Worm (Caenorhabditis elegans) whole organism, L4 larva: ENCODE measurements around the gene F13A2.5.

Source experiments
- F26F4.8 ChIP-seq: fragments of 200-800 bp; sonication (Bioruptor generic); conservative IDR thresholded peaks from 2 replicates; pipeline ENCODE4 v1.3.6; 2022; ENCODE audit warnings: missing genetic modification characterization, missing compliant biosample characterization
- R02D3.7 ChIP-seq: fragments of 150-350 bp; sonication (generic microtip); optimal IDR thresholded peaks from 3 replicates; lab custom pipeline; 2014; ENCODE audit warnings: missing biosample characterization, missing genetic modification characterization
- T20F7.1 ChIP-seq: fragments of 200-800 bp; sonication (Bioruptor generic); optimal IDR thresholded peaks from 2 replicates; lab custom pipeline; 2018; ENCODE audit warnings: mild to moderate bottlenecking, missing genetic modification characterization, missing compliant biosample characterization
- Y48G9A.11 ChIP-seq: fragments of 200-800 bp; sonication (Bioruptor generic); IDR thresholded peaks from 2 replicates; pipeline ENCODE4 v1.3.6; 2022; ENCODE audit warnings: missing genetic modification reagents, missing genetic modification characterization, missing compliant biosample characterization
- aha-1 ChIP-seq: fragments of 150-350 bp; peaks from one replicate; lab custom pipeline; 2014; ENCODE audit warnings: missing biosample characterization, missing genetic modification characterization
- ces-1 ChIP-seq: fragments of 150-350 bp; sonication (generic microtip); optimal IDR thresholded peaks from 4 replicates; lab custom pipeline; 2014; ENCODE audit warnings: missing biosample characterization, missing genetic modification reagents, missing genetic modification characterization
- dmd-6 ChIP-seq: fragments of 200-800 bp; sonication (Bioruptor generic); IDR thresholded peaks from 2 replicates; pipeline ENCODE4 v1.3.6; 2022; ENCODE audit warnings: missing genetic modification reagents, missing genetic modification characterization, missing compliant biosample characterization
- dpl-1 ChIP-seq: fragments of 150-350 bp; optimal IDR thresholded peaks from 2 replicates; lab custom pipeline; 2014; ENCODE audit warnings: missing biosample characterization, missing genetic modification reagents, missing genetic modification characterization
- duxl-1 ChIP-seq: sonication (generic microtip); optimal IDR thresholded peaks from 2 replicates; lab custom pipeline; 2016; ENCODE audit warnings: mild to moderate bottlenecking, missing genetic modification characterization, moderate library complexity, missing compliant biosample characterization; ENCODE audit not compliant: poor library complexity
- dve-1 ChIP-seq: sonication (generic microtip); optimal IDR thresholded peaks from 2 replicates; lab custom pipeline; 2017; ENCODE audit warnings: antibody characterized with exemption, mild to moderate bottlenecking, missing genetic modification characterization, missing compliant biosample characterization; ENCODE audit not compliant: insufficient read depth
- hif-1 ChIP-seq, 2 experiments: sonication (generic microtip); optimal IDR thresholded peaks; 2 replicates each; lab custom pipeline; 2016 to 2017; ENCODE audit warnings: missing compliant biosample characterization in 2 of 2, missing genetic modification characterization in 2 of 2, missing genetic modification reagents in 2 of 2, missing genotype in 2 of 2, mild to moderate bottlenecking in 1 of 2
- hlh-11 ChIP-seq: fragments of 200-800 bp; sonication (Bioruptor generic); optimal IDR thresholded peaks from 2 replicates; lab custom pipeline; 2018; ENCODE audit warnings: mild to moderate bottlenecking, missing genetic modification characterization, missing compliant biosample characterization
- hlh-30 ChIP-seq: sonication (generic microtip); optimal IDR thresholded peaks from 2 replicates; lab custom pipeline; 2017; ENCODE audit warnings: antibody characterized with exemption, mild to moderate bottlenecking, missing genetic modification characterization, missing compliant biosample characterization; ENCODE audit not compliant: insufficient read depth
- hmg-1.1 ChIP-seq: fragments of 200-800 bp; sonication (Bioruptor generic); IDR thresholded peaks from 2 replicates; pipeline ENCODE4 v1.3.6; 2022; ENCODE audit warnings: missing genetic modification reagents, missing genetic modification characterization, missing compliant biosample characterization
- lin-38 ChIP-seq: fragments of 200-800 bp; sonication (Bioruptor generic); IDR thresholded peaks from 2 replicates; pipeline ENCODE4 v1.3.6; 2022; ENCODE audit warnings: missing genetic modification reagents, missing genetic modification characterization, missing compliant biosample characterization
- lin-39 ChIP-seq: fragments of 150-350 bp; optimal IDR thresholded peaks from 2 replicates; lab custom pipeline; 2014; ENCODE audit warnings: missing biosample characterization, missing genetic modification reagents, missing genetic modification characterization
- lsy-2 ChIP-seq, 2 experiments: fragments of 150-350 bp in 1 of 2; sonication (generic microtip) in 1 of 2; optimal IDR thresholded peaks; 2 replicates each; lab custom pipeline; 2014 to 2017; ENCODE audit warnings: missing biosample characterization in 2 of 2, missing genetic modification characterization in 2 of 2
- mdl-1 ChIP-seq, 2 experiments: fragments of 150-350 bp in 1 of 2; sonication (generic microtip) in 1 of 2; optimal IDR thresholded peaks; 2 replicates each; lab custom pipeline; 2014 to 2017; ENCODE audit warnings: missing biosample characterization in 2 of 2, missing genetic modification characterization in 2 of 2
- mes-2 ChIP-seq: sonication (generic microtip); optimal IDR thresholded peaks from 2 replicates; lab custom pipeline; 2016; ENCODE audit warnings: missing genotype, mild to moderate bottlenecking, missing genetic modification characterization, missing compliant biosample characterization; ENCODE audit not compliant: poor library complexity, severe bottlenecking
- nhr-102 ChIP-seq: sonication (generic microtip); optimal IDR thresholded peaks from 2 replicates; lab custom pipeline; 2016; ENCODE audit warnings: mild to moderate bottlenecking, missing genetic modification characterization, moderate library complexity, missing compliant biosample characterization
- nhr-25 ChIP-seq: sonication (generic microtip); optimal IDR thresholded peaks from 2 replicates; lab custom pipeline; 2017; ENCODE audit warnings: missing genetic modification characterization, mild to moderate bottlenecking, missing compliant biosample characterization, antibody characterized with exemption, moderate library complexity, borderline replicate concordance; ENCODE audit not compliant: insufficient read depth
- nhr-41 ChIP-seq: fragments of 200-800 bp; sonication (Bioruptor generic); IDR thresholded peaks from 2 replicates; pipeline ENCODE4 v1.3.6; 2022; ENCODE audit warnings: missing genetic modification reagents, missing genetic modification characterization, missing compliant biosample characterization
- pha-4 ChIP-seq, 2 experiments: fragments of 150-350 bp in 1 of 2; fragments of 200-800 bp in 1 of 2; sonication (Bioruptor generic) in 1 of 2; IDR thresholded peaks in 1 of 2; optimal IDR thresholded peaks in 1 of 2; 2 replicates each; pipeline versions ENCODE4 v1.3.6 to Lab custom; 2014 to 2022; ENCODE audit warnings: missing genetic modification characterization in 2 of 2, missing genetic modification reagents in 2 of 2, missing biosample characterization in 1 of 2, missing compliant biosample characterization in 1 of 2
- pqm-1 ChIP-seq: sonication (generic microtip); optimal IDR thresholded peaks from 2 replicates; lab custom pipeline; 2017; ENCODE audit warnings: missing biosample characterization, missing genetic modification characterization
- set-16 ChIP-seq: fragments of 200-800 bp; sonication (Bioruptor generic); IDR thresholded peaks from 2 replicates; pipeline ENCODE4 v1.3.6; 2022; ENCODE audit warnings: missing genetic modification reagents, missing genetic modification characterization, missing compliant biosample characterization
- snpc-1.2 ChIP-seq: fragments of 200-800 bp; sonication (Bioruptor generic); IDR thresholded peaks from 2 replicates; pipeline ENCODE4 v1.3.6; 2022; ENCODE audit warnings: missing genetic modification reagents, missing genetic modification characterization, missing compliant biosample characterization
- unc-62 ChIP-seq, 3 experiments: fragments of 150-350 bp in 1 of 3; sonication (generic microtip); optimal IDR thresholded peaks in 2 of 3; peaks in 1 of 3; 1 replicate in 1 of 3; 2 replicates in 2 of 3; lab custom pipeline; 2014 to 2017; ENCODE audit warnings: missing biosample characterization in 3 of 3, missing genetic modification characterization in 3 of 3, missing genetic modification reagents in 3 of 3, missing genotype in 1 of 3
- zag-1 ChIP-seq: fragments of 150-350 bp; optimal IDR thresholded peaks from 2 replicates; lab custom pipeline; 2014; ENCODE audit warnings: missing biosample characterization, missing genetic modification characterization
- zfp-3 ChIP-seq: fragments of 200-800 bp; sonication (Bioruptor generic); conservative IDR thresholded peaks from 2 replicates; pipeline ENCODE4 v1.3.6; 2022; ENCODE audit warnings: missing genetic modification reagents, missing genetic modification characterization, missing compliant biosample characterization

Gene F13A2.5

DNA sequence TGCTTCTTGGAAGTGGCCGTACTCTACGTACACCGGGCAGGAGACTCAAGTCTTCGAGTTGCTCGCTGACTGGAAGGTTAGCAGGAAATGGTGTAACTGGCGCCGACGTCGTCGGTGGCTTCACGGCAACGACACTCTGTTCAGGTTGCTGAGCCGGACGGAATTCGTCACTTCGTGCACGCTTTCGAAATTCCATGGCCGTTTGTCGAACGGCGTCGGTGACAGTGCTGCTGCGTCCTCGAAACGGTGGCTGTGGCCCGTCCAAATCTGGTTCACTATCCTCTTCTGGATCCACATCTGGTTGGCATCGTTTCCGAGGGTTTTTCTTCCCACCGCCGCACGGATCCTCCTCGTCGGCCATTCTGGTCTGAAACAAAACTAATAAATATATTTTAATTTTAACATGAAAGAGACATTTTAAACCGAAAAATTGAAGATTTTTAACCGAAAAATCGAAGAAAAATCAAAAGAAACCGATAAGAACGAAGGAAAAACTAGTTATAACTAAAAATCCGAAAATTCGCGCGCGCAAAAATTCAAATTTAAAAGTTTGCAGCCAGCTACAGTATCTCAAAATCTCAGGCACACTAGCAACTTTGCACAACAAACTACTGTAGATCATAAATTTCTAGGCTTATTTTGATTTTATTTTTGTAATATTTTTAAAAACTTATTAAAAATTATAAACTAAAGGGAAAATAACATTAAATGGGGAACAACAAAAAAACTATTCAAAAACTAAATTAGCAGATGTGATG, 25.8 kb downstream of the F13A2.5 start, which contains the start of gene F32D1.7 (continued):
- no peak for TF ChIP-seq nhr-25
- TF ChIP-seq aha-1 (tag; lab: Kevin White, UChicago), result peak; percentile 22
- no peak for TF ChIP-seq dmd-6 (GFP tag; lab: Robert Waterston, UW)
- no peak for TF ChIP-seq R02D3.7 (tag; lab: Kevin White, UChicago)
- TF ChIP-seq zfp-3 (GFP tag; lab: Robert Waterston, UW), result no peak

DNA sequence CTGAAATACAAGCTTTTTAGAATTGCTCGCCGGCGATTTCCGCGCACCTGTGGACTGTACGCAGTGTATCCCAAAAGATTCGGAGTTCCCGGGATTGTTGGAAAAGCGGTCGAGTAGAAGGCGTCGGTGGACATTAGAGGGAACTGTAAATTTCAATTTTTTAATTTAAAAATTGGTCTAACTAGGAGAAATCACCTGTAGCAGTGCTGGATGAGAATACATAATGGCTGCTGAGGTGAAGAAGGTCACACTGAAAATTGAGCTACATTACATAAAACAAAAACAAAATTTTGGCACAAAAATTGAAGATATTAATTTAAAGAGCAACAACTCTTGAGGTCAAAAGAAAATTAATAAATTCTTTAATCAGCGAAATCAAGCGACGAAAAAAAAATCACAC, 27.1 kb downstream of the F13A2.5 start, which contains the start of gene neg-1:
Gene neg-1 (minus strand): TSS at position 250 of the 400 bp plus-strand sequence.
- TF ChIP-seq unc-62 (GFP tag; optimal IDR thresholded peaks at IDR 0.05 in 1 of 2; lab: Kevin White, UChicago) (peak in 1 of 2 experiments; percentile 44), unc-62 (tag; optimal IDR thresholded peaks at IDR 0.05; lab: Kevin White, UChicago) (no peak), ces-1 (no peak), pha-4 (GFP tag; IDR thresholded peaks at IDR 0.05; lab: Robert Waterston, UW) (no peak), pha-4 (tag; optimal IDR thresholded peaks at IDR 0.05; lab: Kevin White, UChicago) (no peak), snpc-1.2 (GFP tag; lab: Robert Waterston, UW) (no peak), mdl-1 (tag; optimal IDR thresholded peaks at IDR 0.05; lab: Kevin White, UChicago) (no peak)

DNA sequence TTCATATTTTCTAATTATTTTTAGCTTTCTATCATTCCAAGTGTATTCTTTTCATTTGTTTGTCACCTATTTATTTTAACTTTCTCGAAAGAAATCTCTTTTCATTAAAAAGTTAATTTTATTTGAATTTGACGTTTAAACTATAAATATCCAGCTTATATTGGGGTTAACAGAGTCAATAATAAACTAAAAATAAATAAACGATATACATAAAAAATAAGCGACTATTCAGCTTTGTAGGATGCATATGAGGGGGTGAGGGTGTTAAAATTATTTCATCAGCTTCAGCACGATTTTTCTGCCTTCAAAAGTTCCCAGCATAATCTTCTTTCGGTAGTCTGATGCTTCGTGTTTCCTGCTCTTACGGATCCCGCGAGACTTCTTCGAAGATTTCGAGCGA, 28.1 kb downstream of the F13A2.5 start:
- TF ChIP-seq lin-39 (no peak), lin-38 (GFP tag; lab: Robert Waterston, UW) (peak; percentile 42)
- TF ChIP-seq, all 104 proteins: peak for 1

DNA sequence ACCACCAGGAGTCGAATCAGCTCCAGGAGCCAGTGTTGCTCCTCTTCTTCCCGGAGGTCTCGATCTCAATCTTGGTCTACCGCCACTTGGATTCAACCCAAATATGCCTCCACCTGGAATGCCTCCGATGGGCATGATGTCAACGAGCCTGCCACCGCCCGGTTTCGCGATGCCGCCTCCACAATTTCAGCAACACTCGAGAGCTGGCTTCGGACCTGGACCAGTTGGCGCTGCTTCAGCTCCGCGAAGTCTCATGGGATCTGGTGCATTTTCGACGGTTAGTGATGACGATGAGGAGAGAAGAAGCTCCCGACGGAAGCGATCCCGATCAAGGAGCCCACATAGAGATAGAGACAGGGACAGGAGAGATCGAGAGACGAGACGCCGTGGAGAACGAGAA, 28.8 kb downstream of the F13A2.5 start:
- TF ChIP-seq set-16 (GFP tag; lab: Robert Waterston, UW), result peak; percentile 88
- TF ChIP-seq zag-1 (tag; lab: Kevin White, UChicago), result no peak

DNA sequence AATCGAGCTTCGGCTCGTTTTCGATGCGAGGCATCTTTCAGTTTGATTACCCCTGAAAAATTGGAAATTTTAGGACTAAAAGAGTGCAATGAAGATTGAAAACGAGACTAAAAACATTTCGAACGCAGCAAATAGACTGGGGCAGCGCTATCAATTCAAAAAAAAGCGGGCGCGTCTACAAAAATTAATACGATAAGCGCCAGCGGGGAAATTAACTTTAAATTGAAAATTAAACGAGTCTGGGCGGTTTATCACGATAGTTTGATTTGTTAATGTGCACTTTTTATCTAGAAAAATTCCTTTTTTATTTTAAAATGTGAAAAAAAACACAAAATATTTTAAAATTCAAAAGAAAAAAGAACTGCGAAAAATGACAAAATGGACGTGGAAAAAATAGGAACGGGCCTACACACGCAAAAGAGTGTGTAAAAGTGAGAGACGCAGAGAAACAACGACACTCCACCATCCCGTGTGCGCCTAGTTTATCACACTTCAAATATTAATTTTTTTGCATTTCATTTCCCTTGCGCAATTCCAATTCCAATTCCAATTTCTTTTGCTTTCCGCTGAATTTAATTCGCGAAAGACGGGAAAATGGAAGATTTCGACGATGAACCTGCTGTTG, 30.3 kb downstream of the F13A2.5 start, which contains the start of the genes gmpr-1 and fipp-1:
Gene gmpr-1 (minus strand): TSS at position 75 of the 625 bp plus-strand sequence.
Gene fipp-1 (plus strand): TSS at position 499 of the 625 bp plus-strand sequence.
- TF ChIP-seq pha-4 (GFP tag; IDR thresholded peaks at IDR 0.05; lab: Robert Waterston, UW), result 0 out of 2 replicates have a peak, but pooled peaks have one; percentile 26
- TF ChIP-seq pha-4 (tag; optimal IDR thresholded peaks at IDR 0.05; lab: Kevin White, UChicago), result no peak
- TF ChIP-seq mes-2, result peak; percentile 60
- no peak for TF ChIP-seq nhr-41 (GFP tag; lab: Robert Waterston, UW)
- TF ChIP-seq mdl-1 (tag; optimal IDR thresholded peaks at IDR 0.05; lab: Kevin White, UChicago), result peak in 1 of 2 experiments; percentile 8
- peak in 1 of 2 experiments; percentile 21 for TF ChIP-seq hif-1 (tag; optimal IDR thresholded peaks at IDR 0.05; lab: Kevin White, UChicago)
- no peak for TF ChIP-seq nhr-102 (tag; lab: Kevin White, UChicago)
- peak; percentile 23 for TF ChIP-seq hlh-11
- no peak for TF ChIP-seq duxl-1 (tag; lab: Kevin White, UChicago)
- peak; percentile 67 for TF ChIP-seq pqm-1 (tag; lab: Kevin White, UChicago)
- peak; percentile 80 for TF ChIP-seq Y48G9A.11 (GFP tag; lab: Robert Waterston, UW)
- TF ChIP-seq F26F4.8 (GFP tag; lab: Robert Waterston, UW), result no peak
- peak; percentile 67 for TF ChIP-seq dpl-1 (GFP tag; lab: Kevin White, UChicago)
- TF ChIP-seq hmg-1.1 (GFP tag; lab: Robert Waterston, UW), result peak; percentile 53
- peak; percentile 51 for TF ChIP-seq dve-1 (tag; lab: Kevin White, UChicago)
- peak; percentile 42 for TF ChIP-seq hlh-30
- TF ChIP-seq lsy-2 (tag; optimal IDR thresholded peaks at IDR 0.05; lab: Kevin White, UChicago), result peak in 1 of 2 experiments; percentile 73
- peak; percentile 31; the same call in 1 of the 2 replicates for TF ChIP-seq lin-38 (GFP tag; lab: Robert Waterston, UW)
- TF ChIP-seq nhr-25, result peak; percentile 5
- TF ChIP-seq T20F7.1, result peak; percentile 99
- TF ChIP-seq, all 104 proteins: peak for 15
